Fruit fly (Drosophila melanogaster) whole organism, prepupa: ENCODE measurements around the gene Amnionless.

Source experiments
- Blimp-1 ChIP-seq: fragments of 200-800 bp; sonication (Bioruptor generic); optimal IDR thresholded peaks from 3 replicates; lab custom pipeline; 2017; ENCODE audit warnings: missing biosample characterization, missing genetic modification characterization, mild to moderate bottlenecking, moderate library complexity, missing genetic modification reagents
- CG10669 ChIP-seq: fragments of 200-800 bp; sonication (Bioruptor generic); optimal IDR thresholded peaks from 3 replicates; lab custom pipeline; 2018; ENCODE audit warnings: missing biosample characterization, mild to moderate bottlenecking, missing genetic modification characterization, moderate library complexity
- CG16779 ChIP-seq: fragments of 200-800 bp; sonication (Bioruptor generic); optimal IDR thresholded peaks from 3 replicates; lab custom pipeline; 2017; ENCODE audit warnings: missing biosample characterization, mild to moderate bottlenecking, missing genetic modification characterization
- CG34406 ChIP-seq: fragments of 200-800 bp; sonication (Bioruptor generic); optimal IDR thresholded peaks from 3 replicates; lab custom pipeline; 2016; ENCODE audit warnings: missing biosample characterization, missing genetic modification characterization
- CG7368 ChIP-seq: fragments of 200-800 bp; sonication (Bioruptor generic); optimal IDR thresholded peaks from 3 replicates; lab custom pipeline; 2016; ENCODE audit warnings: missing biosample characterization, missing genetic modification characterization
- CG8119 ChIP-seq: fragments of 200-800 bp; sonication (Bioruptor generic); IDR thresholded peaks from 3 replicates; pipeline ENCODE4 v1.3.6; 2022; ENCODE audit warnings: missing biosample characterization, missing genetic modification characterization
- CG9139 ChIP-seq: fragments of 200-800 bp; sonication (Bioruptor generic); optimal IDR thresholded peaks from 3 replicates; lab custom pipeline; 2017; ENCODE audit warnings: missing biosample characterization, mild to moderate bottlenecking, missing genetic modification characterization
- Ets96B ChIP-seq: fragments of 200-800 bp; optimal IDR thresholded peaks from 2 replicates; lab custom pipeline; 2019; ENCODE audit warnings: missing biosample characterization, mild to moderate bottlenecking, missing genetic modification characterization, moderate library complexity
- Gug ChIP-seq: fragments of 200-800 bp; sonication (Bioruptor generic); IDR thresholded peaks from 2 replicates; pipeline ENCODE4 v1.3.6; 2022; ENCODE audit warnings: missing biosample characterization, missing genetic modification characterization
- Hr39 ChIP-seq: fragments of 200-800 bp; sonication (Bioruptor generic); optimal IDR thresholded peaks from 2 replicates; lab custom pipeline; 2016; ENCODE audit warnings: missing biosample characterization, missing genetic modification characterization
- OdsH ChIP-seq: fragments of 200-800 bp; sonication (Bioruptor generic); optimal IDR thresholded peaks from 3 replicates; lab custom pipeline; 2016; ENCODE audit warnings: missing biosample characterization, missing genetic modification characterization
- Sox14 ChIP-seq: fragments of 200-800 bp; sonication (Bioruptor generic); optimal IDR thresholded peaks from 3 replicates; lab custom pipeline; 2016; ENCODE audit warnings: missing biosample characterization, missing genetic modification characterization
- esn ChIP-seq: fragments of 200-800 bp; sonication (Bioruptor generic); optimal IDR thresholded peaks from 2 replicates; lab custom pipeline; 2016; ENCODE audit warnings: missing biosample characterization, mild to moderate bottlenecking, missing genetic modification characterization, moderate library complexity

dm6 chr2L:246656-247340, 42.1 kb downstream of the Amnionless start:
- no peak for TF ChIP-seq Blimp-1 (GFP tag; lab: Kevin White, UChicago)
- peak; percentile 88 for TF ChIP-seq CG9139
- TF ChIP-seq Hr39, result no peak
- TF ChIP-seq CG7368 (GFP tag; lab: Kevin White, UChicago), result peak; percentile 36
- peak; percentile 43 for TF ChIP-seq Sox14
- TF ChIP-seq CG16779, result peak; percentile 85
- peak; percentile 43 for TF ChIP-seq CG34406
- TF ChIP-seq Gug (GFP tag; lab: Robert Waterston, UW), result no peak
- TF ChIP-seq CG8119 (GFP tag; lab: Robert Waterston, UW), result peak; percentile 89
- TF ChIP-seq OdsH (GFP tag; lab: Kevin White, UChicago), result no peak
- TF ChIP-seq Ets96B (tag; lab: Kevin White, UChicago), result peak; percentile 20
- TF ChIP-seq esn (GFP tag; lab: Kevin White, UChicago), result peak; percentile 38
- TF ChIP-seq CG10669 (GFP tag; lab: Kevin White, UChicago), result no peak
